Worm (Caenorhabditis elegans) whole organism, late embryonic: ENCODE data around the gene H38K22.7.

Experiments
- C08G9.2 ChIP-seq: sonication (generic microtip); optimal IDR thresholded peaks from 2 replicates; lab custom pipeline; 2016; ENCODE audit warnings: mild to moderate bottlenecking, missing genetic modification characterization, moderate library complexity, missing compliant biosample characterization
- F13H6.1 ChIP-seq: sonication (generic microtip); optimal IDR thresholded peaks from 2 replicates; lab custom pipeline; 2016; ENCODE audit warnings: missing genetic modification characterization, missing compliant biosample characterization
- K02D7.2 ChIP-seq: sonication (generic microtip); optimal IDR thresholded peaks from 2 replicates; lab custom pipeline; 2017; ENCODE audit warnings: mild to moderate bottlenecking, missing genetic modification characterization, missing compliant biosample characterization
- Y22D7AL.16 ChIP-seq: sonication (generic microtip); optimal IDR thresholded peaks from 2 replicates; lab custom pipeline; 2016; ENCODE audit warnings: missing genetic modification characterization, missing compliant biosample characterization
- ahr-1 ChIP-seq: sonication (generic microtip); optimal IDR thresholded peaks from 2 replicates; lab custom pipeline; 2016; ENCODE audit warnings: missing genetic modification characterization, missing compliant biosample characterization
- ceh-14 ChIP-seq: sonication (generic microtip); optimal IDR thresholded peaks from 2 replicates; lab custom pipeline; 2016; ENCODE audit warnings: missing genotype, missing genetic modification characterization, missing compliant biosample characterization
- ceh-18 ChIP-seq: sonication (generic microtip); optimal IDR thresholded peaks from 2 replicates; lab custom pipeline; 2016; ENCODE audit warnings: missing genetic modification characterization, missing compliant biosample characterization
- ceh-30 ChIP-seq: fragments of 150-350 bp; optimal IDR thresholded peaks from 2 replicates; lab custom pipeline; 2014; ENCODE audit warnings: missing biosample characterization, missing genetic modification characterization
- ceh-31 ChIP-seq: sonication (generic microtip); optimal IDR thresholded peaks from 2 replicates; lab custom pipeline; 2016; ENCODE audit warnings: missing genetic modification characterization, missing compliant biosample characterization
- ceh-34 ChIP-seq: sonication (generic microtip); optimal IDR thresholded peaks from 2 replicates; lab custom pipeline; 2016; ENCODE audit warnings: mild to moderate bottlenecking, missing genetic modification characterization, missing compliant biosample characterization
- ceh-45 ChIP-seq: fragments of 200-800 bp; sonication (Bioruptor generic); IDR thresholded peaks from 2 replicates; pipeline ENCODE4 v1.3.6; 2022; ENCODE audit warnings: missing genetic modification reagents, missing genetic modification characterization, missing compliant biosample characterization
- che-1 ChIP-seq: sonication (generic microtip); optimal IDR thresholded peaks from 2 replicates; lab custom pipeline; 2016; ENCODE audit warnings: mild to moderate bottlenecking, missing genetic modification characterization, missing compliant biosample characterization
- dmd-4 ChIP-seq: sonication (generic microtip); optimal IDR thresholded peaks from 2 replicates; lab custom pipeline; 2016; ENCODE audit warnings: borderline replicate concordance, missing genetic modification characterization, missing compliant biosample characterization
- dve-1 ChIP-seq: sonication (generic microtip); optimal IDR thresholded peaks from 2 replicates; lab custom pipeline; 2017; ENCODE audit warnings: antibody characterized with exemption, mild to moderate bottlenecking, missing genetic modification characterization, missing compliant biosample characterization
- elt-2 ChIP-seq: sonication (generic microtip); optimal IDR thresholded peaks from 2 replicates; lab custom pipeline; 2016; ENCODE audit warnings: missing genetic modification reagents, missing genetic modification characterization, missing compliant biosample characterization
- elt-4 ChIP-seq: sonication (generic microtip); optimal IDR thresholded peaks from 2 replicates; lab custom pipeline; 2016; ENCODE audit warnings: missing genetic modification characterization, missing compliant biosample characterization
- fax-1 ChIP-seq: sonication (generic microtip); optimal IDR thresholded peaks from 2 replicates; lab custom pipeline; 2016; ENCODE audit warnings: missing genotype, missing genetic modification characterization, missing compliant biosample characterization
- gmeb-2 ChIP-seq: sonication (generic microtip); optimal IDR thresholded peaks from 2 replicates; lab custom pipeline; 2016; ENCODE audit warnings: missing genetic modification characterization, inconsistent platforms, missing compliant biosample characterization
- hlh-6 ChIP-seq: sonication (generic microtip); optimal IDR thresholded peaks from 2 replicates; lab custom pipeline; 2016; ENCODE audit warnings: missing genotype, missing genetic modification characterization, missing compliant biosample characterization
- hlh-8 ChIP-seq: sonication (generic microtip); optimal IDR thresholded peaks from 2 replicates; lab custom pipeline; 2016; ENCODE audit warnings: missing genotype, missing genetic modification characterization, missing compliant biosample characterization
- lim-6 ChIP-seq: sonication (generic microtip); optimal IDR thresholded peaks from 2 replicates; lab custom pipeline; 2016; ENCODE audit warnings: missing genetic modification characterization, missing compliant biosample characterization
- lin-11 ChIP-seq: fragments of 200-800 bp; sonication (Bioruptor generic); optimal IDR thresholded peaks from 2 replicates; lab custom pipeline; 2018; ENCODE audit warnings: mild to moderate bottlenecking, missing genetic modification characterization, missing compliant biosample characterization
- madf-2 ChIP-seq: sonication (generic microtip); optimal IDR thresholded peaks from 2 replicates; lab custom pipeline; 2017; ENCODE audit warnings: missing genetic modification characterization, missing compliant biosample characterization
- nfya-1 ChIP-seq: sonication (generic microtip); optimal IDR thresholded peaks from 2 replicates; lab custom pipeline; 2017; ENCODE audit warnings: missing genetic modification characterization, mild to moderate bottlenecking, missing compliant biosample characterization, antibody characterized with exemption, moderate library complexity
- nhr-11 ChIP-seq: fragments of 150-350 bp; optimal IDR thresholded peaks from 2 replicates; lab custom pipeline; 2014; ENCODE audit warnings: missing biosample characterization, missing genetic modification characterization
- npax-4 ChIP-seq: sonication (generic microtip); optimal IDR thresholded peaks from 2 replicates; lab custom pipeline; 2016; ENCODE audit warnings: missing genetic modification characterization, missing compliant biosample characterization
- odd-2 ChIP-seq: sonication (generic microtip); optimal IDR thresholded peaks from 2 replicates; lab custom pipeline; 2017; ENCODE audit warnings: antibody characterized with exemption, mild to moderate bottlenecking, missing genetic modification characterization, missing compliant biosample characterization
- pag-3 ChIP-seq: sonication (generic microtip); optimal IDR thresholded peaks from 2 replicates; lab custom pipeline; 2016; ENCODE audit warnings: missing compliant biosample characterization, missing genetic modification characterization, borderline replicate concordance
- pat-9 ChIP-seq: fragments of 200-800 bp; sonication (Bioruptor generic); optimal IDR thresholded peaks from 2 replicates; lab custom pipeline; 2018; ENCODE audit warnings: mild to moderate bottlenecking, missing genetic modification characterization, moderate library complexity, missing compliant biosample characterization
- pha-2 ChIP-seq: sonication (generic microtip); optimal IDR thresholded peaks from 2 replicates; lab custom pipeline; 2017; ENCODE audit warnings: mild to moderate bottlenecking, missing genetic modification characterization, missing compliant biosample characterization
- pqm-1 ChIP-seq: sonication (generic microtip); optimal IDR thresholded peaks from 2 replicates; lab custom pipeline; 2016; ENCODE audit warnings: missing genetic modification characterization, missing compliant biosample characterization
- sdc-2 ChIP-seq: sonication (generic microtip); optimal IDR thresholded peaks from 2 replicates; lab custom pipeline; 2016; ENCODE audit warnings: missing genotype, missing genetic modification characterization, missing compliant biosample characterization
- syd-9 ChIP-seq: sonication (generic microtip); optimal IDR thresholded peaks from 2 replicates; lab custom pipeline; 2016; ENCODE audit warnings: mild to moderate bottlenecking, missing genetic modification characterization, moderate library complexity, missing compliant biosample characterization
- tbx-2 ChIP-seq: sonication (generic microtip); optimal IDR thresholded peaks from 2 replicates; lab custom pipeline; 2016; ENCODE audit warnings: missing genetic modification characterization, missing compliant biosample characterization
- tbx-7 ChIP-seq: sonication (generic microtip); optimal IDR thresholded peaks from 2 replicates; lab custom pipeline; 2016; ENCODE audit warnings: missing genotype, missing genetic modification characterization, missing compliant biosample characterization
- unc-42 ChIP-seq: sonication (generic microtip); optimal IDR thresholded peaks from 2 replicates; lab custom pipeline; 2016; ENCODE audit warnings: missing genotype, missing genetic modification characterization, missing compliant biosample characterization
- unc-55 ChIP-seq: sonication (generic microtip); optimal IDR thresholded peaks from 2 replicates; lab custom pipeline; 2017; ENCODE audit warnings: missing biosample characterization, missing genetic modification reagents, missing genetic modification characterization
- zip-5 ChIP-seq: sonication (generic microtip); optimal IDR thresholded peaks from 2 replicates; lab custom pipeline; 2016; ENCODE audit warnings: missing genetic modification characterization, missing compliant biosample characterization

Gene H38K22.7

ce11 chrIII:4317065-4317752 is 4.3 kb upstream of the H38K22.7 start, which contains the start of gene tag-131:
TSS of gene tag-131 (plus strand) at chrIII:4317702.
- no peak for TF ChIP-seq unc-42 (tag; lab: Kevin White, UChicago)
- TF ChIP-seq nfya-1 (tag; lab: Kevin White, UChicago), result peak; percentile 63
- TF ChIP-seq ceh-18, result peak; percentile 36
- TF ChIP-seq elt-4 (tag; lab: Kevin White, UChicago), result no peak
- no peak for TF ChIP-seq ceh-30 (tag; lab: Kevin White, UChicago)
- peak; percentile 31 for TF ChIP-seq tbx-2 (tag; lab: Kevin White, UChicago)
- peak; percentile 81 for TF ChIP-seq unc-55 (GFP tag; lab: Kevin White, UChicago)
- TF ChIP-seq odd-2 (tag; lab: Kevin White, UChicago), result no peak
- no peak for TF ChIP-seq syd-9 (tag; lab: Kevin White, UChicago)
- TF ChIP-seq dve-1 (tag; lab: Kevin White, UChicago), result no peak
- TF ChIP-seq nhr-11 (tag; lab: Kevin White, UChicago), result no peak

ce11 chrIII:4320113-4320512 is 1.4 kb upstream of the H38K22.7 start, which contains the start of gene H38K22.6:
TSS of gene H38K22.6 (plus strand) at chrIII:4320413.
- TF ChIP-seq pqm-1 (tag; lab: Kevin White, UChicago), result no peak
- no peak for TF ChIP-seq elt-2 (tag; lab: Kevin White, UChicago)
- no peak for TF ChIP-seq C08G9.2
- TF ChIP-seq npax-4 (tag; lab: Kevin White, UChicago), result no peak

DNA sequence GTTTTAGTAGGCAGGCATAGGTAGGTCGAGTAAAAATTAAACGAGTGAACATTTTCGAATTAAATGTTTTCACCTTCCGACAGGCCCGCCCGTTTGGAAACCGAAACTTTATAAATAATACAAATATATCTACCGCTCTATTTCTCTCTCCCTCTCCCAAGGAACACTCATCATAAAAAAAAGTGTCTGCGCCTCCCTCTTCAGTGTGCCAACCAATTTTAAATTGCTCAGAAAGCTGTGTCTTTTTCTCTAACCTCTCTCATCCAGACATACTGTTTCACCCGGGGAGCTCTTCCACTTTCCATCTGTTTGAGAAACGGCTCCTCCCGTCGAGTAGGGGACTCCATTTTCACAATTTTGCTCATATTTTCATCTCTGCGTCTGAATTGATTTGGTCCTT is 1.6 kb downstream of the H38K22.7 start:
- TF ChIP-seq dve-1 (tag; lab: Kevin White, UChicago) (no peak), ceh-18 (peak; percentile 22), nfya-1 (tag; lab: Kevin White, UChicago) (peak; percentile 8), unc-42 (tag; lab: Kevin White, UChicago) (peak; percentile 21), ceh-45 (GFP tag; lab: Robert Waterston, UW) (no peak), ceh-14 (peak; percentile 12)
- TF ChIP-seq, all 69 proteins: peak for 4

DNA sequence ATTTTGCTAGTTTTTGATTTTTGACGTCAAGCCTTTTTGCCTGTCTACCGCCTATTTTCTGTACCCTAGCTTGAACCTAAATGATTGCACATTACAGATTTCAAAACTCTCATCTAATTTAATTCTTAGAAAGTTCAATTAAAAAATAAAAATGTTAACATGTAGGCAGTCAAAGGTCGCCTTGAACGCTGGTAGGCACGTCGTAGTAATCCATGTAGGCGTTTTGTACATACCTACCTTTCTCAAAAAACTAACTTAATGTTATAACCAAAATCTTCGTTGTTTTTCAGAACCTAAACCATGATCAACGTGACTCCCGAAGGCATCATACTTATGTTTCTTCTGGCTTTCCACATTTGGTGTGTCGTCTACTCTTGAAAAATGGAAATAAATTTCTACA is 2.4 kb downstream of the H38K22.7 start, which contains the start of gene H38K22.9:
H38K22.9 (plus strand) TSS at position 301 of the 400 bp plus-strand sequence.
- TF ChIP-seq npax-4 (tag; lab: Kevin White, UChicago) (no peak), pat-9 (tag; lab: Kevin White, UChicago) (no peak), pha-2 (no peak), ceh-14 (no peak), hlh-8 (no peak), dmd-4 (tag; lab: Kevin White, UChicago) (no peak)

DNA sequence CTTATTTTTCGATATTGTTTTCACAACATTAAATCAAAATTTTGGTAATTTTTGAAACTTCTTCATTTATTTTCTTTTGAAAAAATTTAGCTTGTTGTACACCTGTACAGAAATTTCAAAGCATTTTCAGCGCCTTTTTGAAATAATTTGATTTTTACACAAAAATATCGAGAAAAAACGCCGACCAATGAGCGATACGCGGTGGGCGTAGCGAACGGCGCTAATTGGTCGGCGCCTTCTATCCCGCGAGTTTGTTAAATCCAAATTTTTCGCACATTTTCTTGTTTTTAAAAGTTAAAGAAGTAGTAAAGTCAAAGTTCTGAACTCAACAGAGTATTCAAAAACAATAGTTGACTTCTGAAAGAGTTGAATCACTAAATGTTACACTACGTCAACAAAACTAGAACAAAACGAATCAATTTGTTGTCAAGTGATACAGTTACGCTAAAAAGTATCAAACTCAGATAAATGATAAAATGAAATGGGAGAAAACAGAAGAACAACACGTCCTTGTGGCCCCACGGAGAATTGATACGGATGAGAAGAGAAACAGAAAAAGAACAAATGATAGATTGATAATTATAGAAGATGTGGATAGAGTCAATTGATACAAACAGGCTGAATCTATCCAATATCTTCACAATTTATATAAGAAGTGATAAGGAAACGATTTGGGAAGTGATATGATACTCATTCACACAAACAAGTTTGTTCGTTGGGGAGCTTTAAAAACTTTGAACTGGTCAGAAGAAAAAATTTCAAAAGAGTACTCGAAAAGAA is 6.9 kb downstream of the H38K22.7 start:
- TF ChIP-seq F13H6.1 (tag; lab: Kevin White, UChicago) (no peak), ahr-1 (tag; lab: Kevin White, UChicago) (no peak), K02D7.2 (tag; lab: Kevin White, UChicago) (no peak), hlh-8 (no peak), nfya-1 (tag; lab: Kevin White, UChicago) (peak; percentile 83), zip-5 (tag; lab: Kevin White, UChicago) (no peak), pqm-1 (tag; lab: Kevin White, UChicago) (no peak), lin-11 (tag; lab: Kevin White, UChicago) (no peak), ceh-34 (tag; lab: Kevin White, UChicago) (no peak)

DNA sequence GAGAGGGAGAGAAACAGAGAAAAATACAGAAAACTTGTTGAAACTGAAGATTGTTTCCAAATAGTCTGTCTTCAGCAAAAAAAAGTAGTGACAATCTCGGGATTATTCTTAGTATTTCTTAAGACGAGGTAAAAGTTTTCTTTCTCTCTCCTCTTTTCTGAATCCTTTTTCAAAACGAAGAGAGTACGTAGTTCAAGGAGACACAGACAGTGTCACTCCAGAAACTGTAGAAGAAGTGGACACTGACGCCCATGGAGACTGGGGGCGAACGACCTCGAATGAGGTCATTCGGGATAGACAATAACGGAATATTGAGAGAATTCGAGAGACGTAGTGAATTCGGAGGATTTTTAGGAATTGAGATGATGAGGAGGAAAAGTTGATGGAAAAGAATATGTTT is 9.5 kb downstream of the H38K22.7 start, which contains the start of gene gly-6:
gly-6 (minus strand) TSS at position 245 of the 400 bp plus-strand sequence.
- no peak for TF ChIP-seq sdc-2 (tag; lab: Kevin White, UChicago)
- TF ChIP-seq F13H6.1 (tag; lab: Kevin White, UChicago), result no peak
- TF ChIP-seq syd-9 (tag; lab: Kevin White, UChicago), result no peak
- no peak for TF ChIP-seq hlh-6 (tag; lab: Kevin White, UChicago)
- no peak for TF ChIP-seq lim-6
- TF ChIP-seq madf-2, result no peak
- no peak for TF ChIP-seq zip-5 (tag; lab: Kevin White, UChicago)
- TF ChIP-seq pag-3 (tag; lab: Kevin White, UChicago), result no peak
- TF ChIP-seq gmeb-2 (tag; lab: Kevin White, UChicago), result no peak
- no peak for TF ChIP-seq Y22D7AL.16 (tag; lab: Kevin White, UChicago)
- TF ChIP-seq fax-1 (tag; lab: Kevin White, UChicago), result no peak
- TF ChIP-seq dmd-4 (tag; lab: Kevin White, UChicago), result no peak
- TF ChIP-seq elt-2 (tag; lab: Kevin White, UChicago), result no peak
- TF ChIP-seq ceh-34 (tag; lab: Kevin White, UChicago), result no peak
- TF ChIP-seq ceh-31 (tag; lab: Kevin White, UChicago), result no peak
- TF ChIP-seq che-1 (tag; lab: Kevin White, UChicago), result no peak
- no peak for TF ChIP-seq nhr-11 (tag; lab: Kevin White, UChicago)
- TF ChIP-seq tbx-7 (tag; lab: Kevin White, UChicago), result no peak
- TF ChIP-seq pat-9 (tag; lab: Kevin White, UChicago), result no peak
